Fruit fly (Drosophila melanogaster): ENCODE measurements around the gene MED31.

MED31 gene

dm6 chr3R:4641616-4642102 lies at the start of gene MED31, which contains the start of the genes CG9775 and slx1 (continued):
- TF ChIP-seq fu2 (GFP tag; optimal IDR thresholded peaks at IDR 0.05) (no peak), CG15269 (tag; optimal IDR thresholded peaks at IDR 0.05) (no peak), CG31441 (GFP tag; IDR thresholded peaks at IDR 0.05) (peak; percentile 90), BtbVII (GFP tag; optimal IDR thresholded peaks at IDR 0.05) (peak; percentile 69), Chrac-16 (GFP tag; optimal IDR thresholded peaks at IDR 0.05) (peak; percentile 68), CG34224 (GFP tag; IDR thresholded peaks at IDR 0.05; ENCODE audit: partially characterized antibody) (no peak), MTF-1 (GFP tag; optimal IDR thresholded peaks at IDR 0.05; ENCODE audit: borderline replicate concordance) (no peak), so (GFP tag; IDR thresholded peaks at IDR 0.05) (peak; percentile 73; the same call in 2 of the 3 replicates), lola (GFP tag; optimal IDR thresholded peaks at IDR 0.05) (peak in 2 of 3 experiments; percentile 65 to 75), Myb (GFP tag; optimal IDR thresholded peaks at IDR 0.05) (no peak), Gug (GFP tag; IDR thresholded peaks at IDR 0.05) (peak; percentile 51; the same call in 3 of the 4 replicates), Aef1 (GFP tag; IDR thresholded peaks at IDR 0.05) (peak; percentile 58; the same call in 2 of the 3 replicates), Xrp1 (GFP tag; IDR thresholded peaks at IDR 0.05) (peak; percentile 77), caup (GFP tag; optimal IDR thresholded peaks at IDR 0.05; ENCODE audit: severe bottlenecking) (peak; percentile 68), Elba2 (GFP tag; optimal IDR thresholded peaks at IDR 0.05) (peak; percentile 37), CG2875 (GFP tag; optimal IDR thresholded peaks at IDR 0.05) (no peak), CG3065 (GFP tag; optimal IDR thresholded peaks at IDR 0.05) (peak; percentile 22), gro (GFP tag; optimal IDR thresholded peaks at IDR 0.05) (no peak), pan (optimal IDR thresholded peaks at IDR 0.05) (no peak), pan (GFP tag; optimal IDR thresholded peaks at IDR 0.05 in 1 of 2, IDR thresholded peaks at IDR 0.05 in 1 of 2) (peak in 1 of 2 experiments; percentile 75), CG2202 (tag; optimal IDR thresholded peaks at IDR 0.05) (peak; percentile 38), Kr (GFP tag; optimal IDR thresholded peaks at IDR 0.05) (no peak), Mrtf (GFP tag; IDR thresholded peaks at IDR 0.05) (peak; percentile 70; the same call in 2 of the 3 replicates), CG10565 (GFP tag; optimal IDR thresholded peaks at IDR 0.05) (no peak), CG10267 (tag; optimal IDR thresholded peaks at IDR 0.05) (peak; percentile 80), sr (GFP tag; IDR thresholded peaks at IDR 0.05) (no peak), pita (GFP tag; optimal IDR thresholded peaks at IDR 0.05) (no peak), GATAe (GFP tag; conservative IDR thresholded peaks at IDR 0.05) (no peak), CG6683 (GFP tag; optimal IDR thresholded peaks at IDR 0.05) (no peak), CG18599 (GFP tag; optimal IDR thresholded peaks at IDR 0.05) (peak; percentile 78), en (GFP tag; optimal IDR thresholded peaks at IDR 0.05) (no peak), ab (GFP tag; optimal IDR thresholded peaks at IDR 0.05) (no peak), lab (GFP tag; optimal IDR thresholded peaks at IDR 0.05) (peak; percentile 77), CG43689 (GFP tag; IDR thresholded peaks at IDR 0.05) (peak; percentile 31; the same call in 1 of the 2 replicates), dati (GFP tag; IDR thresholded peaks at IDR 0.05) (0 out of 2 replicates have a peak, but pooled peaks have one; percentile 21), CG2116 (GFP tag; optimal IDR thresholded peaks at IDR 0.05) (peak; percentile 71), CG2678 (tag; optimal IDR thresholded peaks at IDR 0.05) (peak; percentile 86), CG18011 (GFP tag; optimal IDR thresholded peaks at IDR 0.05) (peak; percentile 48), CG7786 (GFP tag; optimal IDR thresholded peaks at IDR 0.05) (no peak), schlank (tag; optimal IDR thresholded peaks at IDR 0.05) (peak; percentile 19), CG16815 (GFP tag; optimal IDR thresholded peaks at IDR 0.05) (peak; percentile 50), D (optimal IDR thresholded peaks at IDR 0.05) (no peak), D (GFP tag; optimal IDR thresholded peaks at IDR 0.05) (peak; percentile 55), CG8924 (tag; optimal IDR thresholded peaks at IDR 0.05) (peak; percentile 87), Nf-YC (tag; optimal IDR thresholded peaks at IDR 0.05) (peak; percentile 74), CG32772 (GFP tag; IDR thresholded peaks at IDR 0.05) (peak; percentile 70), CG31388 (GFP tag; optimal IDR thresholded peaks at IDR 0.05) (peak; percentile 65), emc (GFP tag; optimal IDR thresholded peaks at IDR 0.05) (no peak), sna (GFP tag; IDR thresholded peaks at IDR 0.05; ENCODE audit: partially characterized antibody) (no peak), CG31365 (tag; optimal IDR thresholded peaks at IDR 0.05) (no peak)
